Worm (Caenorhabditis elegans) whole organism, young adult: ENCODE results near the gene ergi-2.
A peak's percentile ranks its signal among the peaks of the same experiment; 100 is the strongest.

Experiments
- B0261.1 ChIP-seq: sonication (generic microtip); optimal IDR thresholded peaks from 2 replicates; lab custom pipeline; 2016; ENCODE audit warnings: mild to moderate bottlenecking, missing genetic modification characterization, moderate library complexity, missing compliant biosample characterization
- C06A6.2 ChIP-seq: fragments of 200-800 bp; sonication (Bioruptor generic); conservative IDR thresholded peaks from 2 replicates; pipeline ENCODE4 v1.3.6; 2022; ENCODE audit warnings: missing genetic modification characterization, missing compliant biosample characterization
- D2030.7 ChIP-seq: fragments of 200-800 bp; sonication (Bioruptor generic); IDR thresholded peaks from 2 replicates; pipeline ENCODE4 v1.3.6; 2022; ENCODE audit warnings: missing genetic modification reagents, missing genetic modification characterization, missing compliant biosample characterization
- F22D6.2 ChIP-seq: sonication (generic microtip); optimal IDR thresholded peaks from 2 replicates; lab custom pipeline; 2016; ENCODE audit warnings: mild to moderate bottlenecking, missing genetic modification characterization, missing compliant biosample characterization
- F49E8.2 ChIP-seq: sonication (generic microtip); optimal IDR thresholded peaks from 3 replicates; lab custom pipeline; 2017; ENCODE audit warnings: missing genetic modification characterization, mild to moderate bottlenecking, missing compliant biosample characterization, antibody characterized with exemption, moderate library complexity; ENCODE audit not compliant: insufficient read depth
- Y53F4B.3 ChIP-seq: fragments of 200-800 bp; sonication (Bioruptor generic); IDR thresholded peaks from 2 replicates; pipeline ENCODE4 v1.3.6; 2022; ENCODE audit warnings: missing genetic modification reagents, missing genetic modification characterization, missing compliant biosample characterization
- ZK185.1 ChIP-seq: sonication (generic microtip); optimal IDR thresholded peaks from 2 replicates; lab custom pipeline; 2016; ENCODE audit warnings: mild to moderate bottlenecking, missing genetic modification characterization, missing compliant biosample characterization; ENCODE audit not compliant: poor library complexity, severe bottlenecking
- akir-1 ChIP-seq: fragments of 200-800 bp; sonication (Bioruptor generic); optimal IDR thresholded peaks from 2 replicates; lab custom pipeline; 2018; ENCODE audit warnings: mild to moderate bottlenecking, missing genetic modification characterization, moderate library complexity, missing compliant biosample characterization
- ama-1 ChIP-seq, 3 experiments: fragments of 150-350 bp in 1 of 3; sonication (generic microtip) in 2 of 3; optimal IDR thresholded peaks; 2 replicates each; lab custom pipeline; 2014 to 2018; ENCODE audit warnings: missing biosample characterization in 2 of 3, missing genetic modification characterization in 2 of 3, missing genetic modification reagents in 2 of 3
- attf-3 ChIP-seq: fragments of 200-800 bp; sonication (Bioruptor generic); conservative IDR thresholded peaks from 2 replicates; pipeline ENCODE4 v1.3.6; 2022; ENCODE audit warnings: missing genetic modification reagents, missing genetic modification characterization, missing compliant biosample characterization
- cebp-1 ChIP-seq, 2 experiments: fragments of 200-800 bp in 1 of 2; sonication (Bioruptor generic) in 1 of 2; sonication (generic microtip) in 1 of 2; IDR thresholded peaks in 1 of 2; optimal IDR thresholded peaks in 1 of 2; 2 replicates each; pipeline versions ENCODE4 v1.3.6 to Lab custom; 2017 to 2022; ENCODE audit warnings: missing compliant biosample characterization in 2 of 2, missing genetic modification characterization in 2 of 2, mild to moderate bottlenecking in 1 of 2, missing genetic modification reagents in 1 of 2, moderate library complexity in 1 of 2
- ceh-27 ChIP-seq: fragments of 200-800 bp; sonication (Bioruptor generic); optimal IDR thresholded peaks from 2 replicates; lab custom pipeline; 2018; ENCODE audit warnings: mild to moderate bottlenecking, missing genetic modification characterization, moderate library complexity, missing compliant biosample characterization
- ceh-58 ChIP-seq: fragments of 200-800 bp; sonication (Bioruptor generic); IDR thresholded peaks from 2 replicates; pipeline ENCODE4 v1.3.6; 2022; ENCODE audit warnings: missing genetic modification characterization, missing compliant biosample characterization
- dox-1 ChIP-seq: fragments of 200-800 bp; sonication (Bioruptor generic); IDR thresholded peaks from 2 replicates; pipeline ENCODE4 v1.3.6; 2022; ENCODE audit warnings: missing genetic modification reagents, missing genetic modification characterization, missing compliant biosample characterization
- efl-1 ChIP-seq: fragments of 150-350 bp; optimal IDR thresholded peaks from 2 replicates; lab custom pipeline; 2014; ENCODE audit warnings: missing biosample characterization, missing genetic modification reagents, missing genetic modification characterization
- egrh-3 ChIP-seq: fragments of 200-800 bp; sonication (Bioruptor generic); IDR thresholded peaks from 2 replicates; pipeline ENCODE4 v1.3.6; 2022; ENCODE audit warnings: missing genetic modification reagents, missing genetic modification characterization, missing compliant biosample characterization
- hlh-12 ChIP-seq: sonication (generic microtip); optimal IDR thresholded peaks from 2 replicates; lab custom pipeline; 2016; ENCODE audit warnings: missing genetic modification characterization, missing compliant biosample characterization
- hmg-1.2 ChIP-seq: fragments of 200-800 bp; sonication (Bioruptor generic); IDR thresholded peaks from 2 replicates; pipeline ENCODE4 v1.3.6; 2022; ENCODE audit warnings: missing genetic modification reagents, missing genetic modification characterization, missing compliant biosample characterization
- hsf-1 ChIP-seq: fragments of 200-800 bp; sonication (Bioruptor generic); IDR thresholded peaks from 2 replicates; pipeline ENCODE4 v1.3.6; 2022; ENCODE audit warnings: missing genetic modification reagents, missing genetic modification characterization, missing compliant biosample characterization
- let-607 ChIP-seq, 2 experiments: fragments of 200-800 bp in 1 of 2; sonication (Bioruptor generic) in 1 of 2; sonication (generic microtip) in 1 of 2; optimal IDR thresholded peaks; 2 replicates each; lab custom pipeline; 2016 to 2018; ENCODE audit warnings: mild to moderate bottlenecking in 2 of 2, missing compliant biosample characterization in 2 of 2, missing genetic modification characterization in 2 of 2, moderate library complexity in 2 of 2, missing genotype in 1 of 2
- lin-26 ChIP-seq: fragments of 200-800 bp; sonication (Bioruptor generic); IDR thresholded peaks from 2 replicates; pipeline ENCODE4 v1.3.6; 2022; ENCODE audit warnings: missing genetic modification reagents, missing genetic modification characterization, missing compliant biosample characterization
- lin-35 ChIP-seq, 3 experiments: fragments of 150-350 bp in 2 of 3; sonication (generic microtip) in 1 of 3; optimal IDR thresholded peaks; 2 replicates each; lab custom pipeline; 2014 to 2018; ENCODE audit warnings: missing biosample characterization in 3 of 3, missing genetic modification characterization in 3 of 3, missing genetic modification reagents in 3 of 3
- lin-40 ChIP-seq: sonication (generic microtip); optimal IDR thresholded peaks from 2 replicates; lab custom pipeline; 2016; ENCODE audit warnings: missing genetic modification characterization, mild to moderate bottlenecking, missing compliant biosample characterization, missing genotype, missing genetic modification reagents
- lir-1 ChIP-seq: fragments of 200-800 bp; sonication (Bioruptor generic); conservative IDR thresholded peaks from 2 replicates; pipeline ENCODE4 v1.3.6; 2022; ENCODE audit warnings: missing genetic modification reagents, missing genetic modification characterization, missing compliant biosample characterization
- lsy-27 ChIP-seq: sonication (generic microtip); optimal IDR thresholded peaks from 2 replicates; lab custom pipeline; 2017; ENCODE audit warnings: missing genetic modification characterization, mild to moderate bottlenecking, missing compliant biosample characterization, antibody characterized with exemption, missing genotype, borderline replicate concordance; ENCODE audit not compliant: insufficient read depth
- madf-10 ChIP-seq: sonication (generic microtip); optimal IDR thresholded peaks from 2 replicates; lab custom pipeline; 2016; ENCODE audit warnings: mild to moderate bottlenecking, missing genetic modification characterization, missing compliant biosample characterization
- mcd-1 ChIP-seq: fragments of 200-800 bp; sonication (Bioruptor generic); IDR thresholded peaks from 2 replicates; pipeline ENCODE4 v1.3.6; 2022; ENCODE audit warnings: missing genetic modification reagents, missing genetic modification characterization, missing compliant biosample characterization
- nfya-2 ChIP-seq: fragments of 200-800 bp; sonication (Bioruptor generic); IDR thresholded peaks from 2 replicates; pipeline ENCODE4 v1.3.6; 2022; ENCODE audit warnings: missing genetic modification reagents, missing genetic modification characterization, missing compliant biosample characterization
- nfyb-1 ChIP-seq: fragments of 200-800 bp; sonication (Bioruptor generic); IDR thresholded peaks from 2 replicates; pipeline ENCODE4 v1.3.6; 2022; ENCODE audit warnings: missing genetic modification reagents, missing genetic modification characterization, missing compliant biosample characterization
- nhr-27 ChIP-seq: fragments of 200-800 bp; sonication (Bioruptor generic); optimal IDR thresholded peaks from 2 replicates; lab custom pipeline; 2018; ENCODE audit warnings: mild to moderate bottlenecking, missing genetic modification characterization, moderate library complexity, missing compliant biosample characterization
- nhr-80 ChIP-seq: sonication (generic microtip); optimal IDR thresholded peaks from 2 replicates; lab custom pipeline; 2016; ENCODE audit warnings: missing genetic modification characterization, missing compliant biosample characterization
- sea-2 ChIP-seq: fragments of 200-800 bp; sonication (Bioruptor generic); IDR thresholded peaks from 2 replicates; pipeline ENCODE4 v1.3.6; 2022; ENCODE audit warnings: missing genetic modification characterization, missing compliant biosample characterization
- snpc-4 ChIP-seq, 5 experiments: fragments of 150-350 bp in 1 of 5; sonication (generic microtip) in 4 of 5; optimal IDR thresholded peaks; 2 replicates each; lab custom pipeline; 2014 to 2018; ENCODE audit warnings: missing genetic modification characterization in 5 of 5, missing biosample characterization in 3 of 5, antibody characterized with exemption in 2 of 5, mild to moderate bottlenecking in 2 of 5, missing compliant biosample characterization in 2 of 5, missing genotype in 2 of 5, moderate library complexity in 2 of 5, missing genetic modification reagents in 1 of 5
- sptf-2 ChIP-seq: fragments of 200-800 bp; sonication (Bioruptor generic); optimal IDR thresholded peaks from 2 replicates; lab custom pipeline; 2018; ENCODE audit warnings: mild to moderate bottlenecking, missing genetic modification characterization, missing compliant biosample characterization
- tbp1 ChIP-seq: fragments of 200-800 bp; sonication (Bioruptor generic); optimal IDR thresholded peaks from 2 replicates; lab custom pipeline; 2018; ENCODE audit warnings: mild to moderate bottlenecking, missing genetic modification characterization, missing compliant biosample characterization
- tbx-9 ChIP-seq: sonication (generic microtip); optimal IDR thresholded peaks from 2 replicates; lab custom pipeline; 2016; ENCODE audit warnings: borderline replicate concordance, missing genetic modification characterization, inconsistent platforms, missing compliant biosample characterization
- unc-130 ChIP-seq: sonication (generic microtip); optimal IDR thresholded peaks from 2 replicates; lab custom pipeline; 2016; ENCODE audit warnings: missing genetic modification reagents, missing genetic modification characterization, missing compliant biosample characterization
- ztf-26 ChIP-seq: sonication (generic microtip); optimal IDR thresholded peaks from 2 replicates; lab custom pipeline; 2017; ENCODE audit warnings: missing genetic modification characterization, missing compliant biosample characterization

The ergi-2 gene

DNA sequence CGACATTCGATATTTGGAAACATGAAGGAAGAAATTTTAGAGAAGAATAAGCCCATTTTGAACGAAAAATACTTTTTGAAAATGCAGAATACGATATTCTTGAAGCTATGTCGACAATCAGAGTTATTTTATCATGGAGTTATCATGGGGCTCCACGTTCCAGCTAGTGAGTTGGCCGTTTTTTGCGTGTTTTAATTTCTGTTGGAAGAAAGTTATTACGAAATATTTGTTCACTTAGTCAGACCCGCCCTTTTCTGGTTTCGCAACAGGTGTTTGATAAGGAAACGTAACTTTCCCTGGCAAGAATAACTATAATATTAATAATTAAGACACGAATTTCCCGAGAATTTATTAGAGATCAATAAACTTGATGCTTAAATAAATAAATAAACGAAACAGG, 25.5 kb downstream of the ergi-2 start:
- TF ChIP-seq mcd-1 (GFP tag; lab: Robert Waterston, UW) (peak; percentile 37; the same call in 1 of the 2 replicates), let-607 (tag; optimal IDR thresholded peaks at IDR 0.05; lab: Kevin White, UChicago) (peak; percentile 97 to 98), dox-1 (GFP tag; lab: Robert Waterston, UW) (peak; percentile 54), nhr-80 (tag; lab: Kevin White, UChicago) (peak; percentile 40), cebp-1 (GFP tag; IDR thresholded peaks at IDR 0.05; lab: Robert Waterston, UW) (peak; percentile 95), cebp-1 (tag; optimal IDR thresholded peaks at IDR 0.05; lab: Kevin White, UChicago) (peak; percentile 90)

DNA sequence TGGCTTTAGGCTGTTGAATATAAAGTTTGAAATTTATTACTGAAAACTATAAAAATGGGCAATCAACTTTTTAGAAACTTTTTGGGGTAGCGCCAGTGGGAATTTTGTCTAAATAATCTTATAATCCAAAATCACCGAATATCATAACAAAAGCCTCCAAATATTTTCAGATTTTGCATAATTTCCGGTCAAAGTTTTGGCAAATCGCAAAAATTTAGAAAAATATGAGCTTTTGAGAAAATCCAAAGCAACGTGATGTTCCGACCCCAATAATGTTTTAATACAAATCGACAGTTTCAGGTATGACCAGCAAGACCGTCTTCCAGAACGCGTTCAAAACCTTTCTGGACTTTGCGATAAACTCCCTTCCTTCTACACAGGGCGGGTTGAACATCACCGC, 27.7 kb downstream of the ergi-2 start, which contains the start of gene emre-1:
TSS of gene emre-1 (plus strand) at position 301 of the 400 bp plus-strand sequence.
- no peak for TF ChIP-seq egrh-3 (GFP tag; lab: Robert Waterston, UW)
- TF ChIP-seq efl-1, result no peak
- no peak for TF ChIP-seq lin-40 (tag; lab: Kevin White, UChicago)
- no peak for TF ChIP-seq sptf-2 (GFP tag; lab: Kevin White, UChicago)
- no peak for TF ChIP-seq lin-35 (GFP tag; optimal IDR thresholded peaks at IDR 0.05; lab: Kevin White, UChicago)
- no peak for TF ChIP-seq tbx-9 (tag; lab: Kevin White, UChicago)
- no peak for TF ChIP-seq sea-2 (GFP tag; lab: Robert Waterston, UW)
- no peak for TF ChIP-seq F49E8.2

DNA sequence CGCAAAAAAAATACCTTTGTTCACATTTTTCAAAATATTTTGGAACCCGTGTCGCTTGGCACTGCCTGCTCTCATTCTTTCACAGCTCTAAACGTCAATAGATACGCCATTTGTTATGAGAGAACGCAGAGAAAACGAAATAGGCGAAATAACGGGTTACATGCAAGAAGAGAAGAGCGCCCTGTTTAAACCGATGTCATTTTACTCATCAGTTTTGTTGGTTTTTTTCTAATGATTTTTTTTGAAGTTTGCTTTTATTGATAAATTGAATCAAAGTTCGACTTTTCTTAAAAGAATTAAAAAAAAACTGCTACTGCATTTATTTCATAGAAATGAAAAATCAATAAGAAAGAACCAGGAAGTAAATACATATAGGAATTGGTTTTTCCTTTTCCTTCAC, 28.4 kb downstream of the ergi-2 start:
- TF ChIP-seq cebp-1 (GFP tag; IDR thresholded peaks at IDR 0.05; lab: Robert Waterston, UW) (no peak), cebp-1 (tag; optimal IDR thresholded peaks at IDR 0.05; lab: Kevin White, UChicago) (peak; percentile 49), unc-130 (GFP tag; lab: Kevin White, UChicago) (no peak), lsy-27 (tag; lab: Kevin White, UChicago) (no peak), ama-1 (optimal IDR thresholded peaks at IDR 0.05; lab: Kevin White, UChicago) (peak; percentile 57), ama-1 (GFP tag; optimal IDR thresholded peaks at IDR 0.05; lab: Kevin White, UChicago) (no peak), nhr-80 (tag; lab: Kevin White, UChicago) (peak; percentile 39), Y53F4B.3 (GFP tag; lab: Robert Waterston, UW) (no peak), ztf-26 (tag; lab: Kevin White, UChicago) (peak; percentile 30), lin-35 (GFP tag; optimal IDR thresholded peaks at IDR 0.05; lab: Kevin White, UChicago) (peak in 1 of 3 experiments; percentile 3), nhr-27 (tag; lab: Kevin White, UChicago) (no peak), madf-10 (no peak), ZK185.1 (tag; lab: Kevin White, UChicago) (peak; percentile 47), hlh-12 (tag; lab: Kevin White, UChicago) (no peak), ceh-27 (GFP tag; lab: Kevin White, UChicago) (no peak), let-607 (tag; optimal IDR thresholded peaks at IDR 0.05; lab: Kevin White, UChicago) (peak in 1 of 2 experiments; percentile 10), akir-1 (GFP tag; lab: Kevin White, UChicago) (no peak), lin-40 (tag; lab: Kevin White, UChicago) (peak; percentile 60), hmg-1.2 (peak; percentile 29; the same call in 1 of the 2 replicates), snpc-4 (GFP tag; optimal IDR thresholded peaks at IDR 0.05; lab: Kevin White, UChicago) (no peak), snpc-4 (tag; optimal IDR thresholded peaks at IDR 0.05; lab: Kevin White, UChicago) (peak in 1 of 4 experiments; percentile 23), nfyb-1 (0 out of 2 replicates have a peak, but pooled peaks have one; percentile 30), C06A6.2 (GFP tag; lab: Robert Waterston, UW) (no peak)

DNA sequence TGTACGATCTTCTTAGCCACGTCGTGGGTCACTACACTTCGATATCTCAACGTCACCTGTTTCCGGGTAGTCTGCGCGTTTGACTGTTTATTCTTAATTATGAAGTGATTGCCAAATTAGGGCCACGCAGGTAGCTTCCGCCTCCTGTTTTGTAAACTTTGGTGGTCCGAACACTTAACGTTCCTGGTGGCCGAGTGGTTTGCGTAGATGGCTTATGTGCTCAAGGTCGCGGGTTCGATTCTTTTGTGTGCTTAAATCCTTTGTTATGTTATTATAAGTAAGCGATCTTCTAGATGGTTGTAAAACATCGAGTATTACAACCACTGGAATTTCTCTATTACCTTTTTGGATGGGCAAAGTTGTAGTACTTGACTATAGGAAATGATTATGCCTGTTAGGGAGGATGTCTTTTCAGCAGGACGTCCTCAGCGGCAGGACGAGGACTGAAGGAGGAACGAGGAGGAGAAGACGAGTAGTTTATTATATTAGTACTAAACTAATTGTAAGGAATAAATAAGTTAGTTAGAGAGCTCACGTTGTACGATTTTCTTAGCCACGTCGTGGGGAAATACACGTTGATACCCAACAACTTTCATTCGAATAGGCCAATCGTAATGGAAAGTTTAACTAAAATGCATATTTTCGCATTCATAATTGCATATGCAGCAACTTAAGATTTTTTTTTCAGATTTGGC, 30.1 kb downstream of the ergi-2 start:
- peak; percentile 36; the same call in 1 of the 2 replicates for TF ChIP-seq D2030.7 (GFP tag; lab: Robert Waterston, UW)
- TF ChIP-seq hsf-1 (GFP tag; lab: Robert Waterston, UW), result 0 out of 2 replicates have a peak, but pooled peaks have one; percentile 21
- TF ChIP-seq lin-26, result 0 out of 2 replicates have a peak, but pooled peaks have one; percentile 44
- no peak for TF ChIP-seq F22D6.2 (tag; lab: Kevin White, UChicago)
- TF ChIP-seq lir-1 (GFP tag; lab: Robert Waterston, UW), result 0 out of 2 replicates have a peak, but pooled peaks have one; percentile 34
- no peak for TF ChIP-seq attf-3 (GFP tag; lab: Robert Waterston, UW)
- TF ChIP-seq ceh-58 (GFP tag; lab: Robert Waterston, UW), result no peak
- peak; percentile 62 for TF ChIP-seq B0261.1 (tag; lab: Kevin White, UChicago)
- peak; percentile 84 for TF ChIP-seq tbp1
- TF ChIP-seq snpc-4 (GFP tag; optimal IDR thresholded peaks at IDR 0.05; lab: Kevin White, UChicago), result peak; percentile 62
- peak in 1 of 4 experiments; percentile 54 for TF ChIP-seq snpc-4 (tag; optimal IDR thresholded peaks at IDR 0.05; lab: Kevin White, UChicago)
- TF ChIP-seq nfya-2 (GFP tag; lab: Robert Waterston, UW), result no peak
- peak; percentile 35 for TF ChIP-seq hmg-1.2
